Worm (Caenorhabditis elegans) whole organism, mixed stage, embryonic: ENCODE results near the gene F09F9.3.
A peak's percentile ranks its signal among the peaks of the same experiment; 100 is the strongest.

ENCODE experiments used
- M03D4.4 ChIP-seq: sonication (generic microtip); optimal IDR thresholded peaks from 2 replicates; lab custom pipeline; 2017; ENCODE audit warnings: mild to moderate bottlenecking, missing genetic modification characterization, missing compliant biosample characterization
- blmp-1 ChIP-seq: fragments of 150-350 bp; optimal IDR thresholded peaks from 2 replicates; lab custom pipeline; 2014; ENCODE audit warnings: missing biosample characterization, missing genetic modification characterization
- ceh-39 ChIP-seq: fragments of 150-350 bp; optimal IDR thresholded peaks from 2 replicates; lab custom pipeline; 2014; ENCODE audit warnings: missing biosample characterization, missing genetic modification characterization
- ceh-43 ChIP-seq: fragments of 200-800 bp; sonication (Bioruptor generic); optimal IDR thresholded peaks from 2 replicates; lab custom pipeline; 2018; ENCODE audit warnings: mild to moderate bottlenecking, missing genetic modification characterization, moderate library complexity, missing compliant biosample characterization
- ces-1 ChIP-seq: fragments of 150-350 bp; optimal IDR thresholded peaks from 2 replicates; lab custom pipeline; 2014; ENCODE audit warnings: missing biosample characterization, missing genetic modification reagents, missing genetic modification characterization
- cnd-1 ChIP-seq: fragments of 200-800 bp; sonication (Bioruptor generic); optimal IDR thresholded peaks from 2 replicates; lab custom pipeline; 2018; ENCODE audit warnings: mild to moderate bottlenecking, missing genetic modification characterization, missing compliant biosample characterization
- drap-1 ChIP-seq: fragments of 200-800 bp; sonication (Bioruptor generic); optimal IDR thresholded peaks from 3 replicates; lab custom pipeline; 2018; ENCODE audit warnings: mild to moderate bottlenecking, missing genetic modification characterization, missing compliant biosample characterization
- elt-1 ChIP-seq: sonication (generic microtip); optimal IDR thresholded peaks from 2 replicates; lab custom pipeline; 2017; ENCODE audit warnings: missing genetic modification characterization, mild to moderate bottlenecking, missing compliant biosample characterization, antibody characterized with exemption, moderate library complexity, borderline replicate concordance; ENCODE audit not compliant: insufficient read depth
- flh-1 ChIP-seq: fragments of 200-800 bp; sonication (Bioruptor generic); optimal IDR thresholded peaks from 2 replicates; lab custom pipeline; 2018; ENCODE audit warnings: mild to moderate bottlenecking, missing genetic modification characterization, moderate library complexity, missing compliant biosample characterization
- ham-2 ChIP-seq: fragments of 200-800 bp; sonication (Bioruptor generic); optimal IDR thresholded peaks from 2 replicates; lab custom pipeline; 2018; ENCODE audit warnings: mild to moderate bottlenecking, missing genetic modification characterization, missing compliant biosample characterization
- hlh-1 ChIP-seq: fragments of 150-350 bp; optimal IDR thresholded peaks from 2 replicates; lab custom pipeline; 2014; ENCODE audit warnings: missing biosample characterization, missing genetic modification reagents, missing genetic modification characterization
- lin-13 ChIP-seq: fragments of 150-350 bp; optimal IDR thresholded peaks from 2 replicates; lab custom pipeline; 2014; ENCODE audit warnings: missing biosample characterization, missing genetic modification characterization
- mab-5 ChIP-seq: fragments of 150-350 bp; optimal IDR thresholded peaks from 2 replicates; lab custom pipeline; 2014; ENCODE audit warnings: missing biosample characterization, missing genetic modification characterization
- mep-1 ChIP-seq: fragments of 150-350 bp; optimal IDR thresholded peaks from 2 replicates; lab custom pipeline; 2017; ENCODE audit warnings: missing biosample characterization, missing genetic modification reagents, missing genetic modification characterization, inconsistent platforms
- mls-2 ChIP-seq: sonication (generic microtip); optimal IDR thresholded peaks from 2 replicates; lab custom pipeline; 2016; ENCODE audit warnings: mild to moderate bottlenecking, missing genetic modification characterization, moderate library complexity, missing compliant biosample characterization
- nhr-12 ChIP-seq: fragments of 150-350 bp; optimal IDR thresholded peaks from 2 replicates; lab custom pipeline; 2014; ENCODE audit warnings: missing biosample characterization, missing genetic modification characterization
- nhr-2 ChIP-seq: fragments of 150-350 bp; optimal IDR thresholded peaks from 2 replicates; lab custom pipeline; 2014; ENCODE audit warnings: missing biosample characterization, missing genetic modification characterization
- nhr-28 ChIP-seq: fragments of 150-350 bp; optimal IDR thresholded peaks from 2 replicates; lab custom pipeline; 2014; ENCODE audit warnings: missing biosample characterization, missing genetic modification characterization
- nhr-76 ChIP-seq: sonication (generic microtip); optimal IDR thresholded peaks from 2 replicates; lab custom pipeline; 2017; ENCODE audit warnings: missing biosample characterization, missing genetic modification characterization
- pha-4 ChIP-seq: fragments of 150-350 bp; optimal IDR thresholded peaks from 2 replicates; lab custom pipeline; 2018; ENCODE audit warnings: missing biosample characterization, missing genetic modification reagents, missing genetic modification characterization
- sem-2 ChIP-seq: fragments of 200-800 bp; sonication (Bioruptor generic); optimal IDR thresholded peaks from 2 replicates; lab custom pipeline; 2018; ENCODE audit warnings: mild to moderate bottlenecking, missing genetic modification characterization, missing compliant biosample characterization
- sptf-1 ChIP-seq: sonication (generic microtip); optimal IDR thresholded peaks from 2 replicates; lab custom pipeline; 2017; ENCODE audit warnings: mild to moderate bottlenecking, missing genetic modification characterization, moderate library complexity, missing compliant biosample characterization
- unc-120 ChIP-seq: sonication (generic microtip); optimal IDR thresholded peaks from 2 replicates; lab custom pipeline; 2017; ENCODE audit warnings: missing genetic modification characterization, missing compliant biosample characterization; ENCODE audit not compliant: poor library complexity, severe bottlenecking
- unc-39 ChIP-seq: fragments of 150-350 bp; optimal IDR thresholded peaks from 2 replicates; lab custom pipeline; 2014; ENCODE audit warnings: missing biosample characterization, missing genetic modification characterization
- unc-62 ChIP-seq: fragments of 150-350 bp; optimal IDR thresholded peaks from 2 replicates; lab custom pipeline; 2014; ENCODE audit warnings: missing biosample characterization, missing genetic modification reagents, missing genetic modification characterization
- zip-8 ChIP-seq: fragments of 150-350 bp; optimal IDR thresholded peaks from 2 replicates; lab custom pipeline; 2014; ENCODE audit warnings: missing biosample characterization, missing genetic modification characterization
- ztf-11 ChIP-seq: fragments of 150-350 bp; optimal IDR thresholded peaks from 2 replicates; lab custom pipeline; 2014; ENCODE audit warnings: missing biosample characterization, missing genetic modification characterization

Gene F09F9.3

ce11 chrX:4120935-4121334 lies at the start of gene F09F9.3:
F09F9.3 (minus strand) TSS chrX:4121035.
- TF ChIP-seq nhr-28 (tag; lab: Kevin White, UChicago) (no peak), ham-2 (GFP tag; lab: Kevin White, UChicago) (no peak), M03D4.4 (tag; lab: Kevin White, UChicago) (no peak), nhr-76 (no peak)

- TF ChIP-seq flh-1 (GFP tag; lab: Kevin White, UChicago) (no peak), unc-62 (GFP tag; lab: Kevin White, UChicago) (no peak), unc-39 (no peak), ces-1 (GFP tag; lab: Kevin White, UChicago) (no peak), ceh-39 (tag; lab: Kevin White, UChicago) (no peak)
Measured at ce11 chrX:4167150-4167549, 46.3 kb upstream of the F09F9.3 start, which contains the start of gene ZK470.14. ZK470.14 (plus strand) TSS chrX:4167450.

ce11 chrX:4163391-4163790 lies 42.6 kb upstream of the F09F9.3 start, which contains the start of gene ZK470.1:
ZK470.1 (plus strand) TSS chrX:4163691.
- peak; percentile 47 for TF ChIP-seq ces-1 (GFP tag; lab: Kevin White, UChicago)
- no peak for TF ChIP-seq unc-120
- TF ChIP-seq, all 35 proteins: peak for 1

- TF ChIP-seq zip-8 (no peak), unc-62 (GFP tag; lab: Kevin White, UChicago) (no peak), nhr-12 (tag; lab: Kevin White, UChicago) (no peak), ceh-43 (GFP tag; lab: Kevin White, UChicago) (no peak), flh-1 (GFP tag; lab: Kevin White, UChicago) (no peak), cnd-1 (tag; lab: Kevin White, UChicago) (no peak), M03D4.4 (tag; lab: Kevin White, UChicago) (no peak), ces-1 (GFP tag; lab: Kevin White, UChicago) (no peak), nhr-76 (no peak), lin-13 (tag; lab: Kevin White, UChicago) (no peak), mab-5 (no peak), elt-1 (no peak), pha-4 (no peak), ztf-11 (tag; lab: Kevin White, UChicago) (no peak)
Measured at ce11 chrX:4161938-4162337, 41.1 kb upstream of the F09F9.3 start.

- no peak for TF ChIP-seq blmp-1 (tag; lab: Kevin White, UChicago)
Measured at ce11 chrX:4159929-4160328, 39.1 kb upstream of the F09F9.3 start.

- TF ChIP-seq sem-2 (GFP tag; lab: Kevin White, UChicago) (no peak), flh-1 (GFP tag; lab: Kevin White, UChicago) (no peak), nhr-2 (tag; lab: Kevin White, UChicago) (no peak), cnd-1 (tag; lab: Kevin White, UChicago) (no peak), ces-1 (GFP tag; lab: Kevin White, UChicago) (peak; percentile 90)
Measured at ce11 chrX:4159185-4159871, 38.5 kb upstream of the F09F9.3 start.

- TF ChIP-seq unc-62 (GFP tag; lab: Kevin White, UChicago) (peak; percentile 95), blmp-1 (tag; lab: Kevin White, UChicago) (no peak), nhr-2 (tag; lab: Kevin White, UChicago) (peak; percentile 16), pha-4 (no peak), hlh-1 (peak; percentile 89), nhr-12 (tag; lab: Kevin White, UChicago) (no peak), mep-1 (tag; lab: Kevin White, UChicago) (no peak), sptf-1 (tag; lab: Kevin White, UChicago) (no peak), unc-120 (peak; percentile 29), mls-2 (tag; lab: Kevin White, UChicago) (peak; percentile 5), flh-1 (GFP tag; lab: Kevin White, UChicago) (no peak), ces-1 (GFP tag; lab: Kevin White, UChicago) (peak; percentile 30), drap-1 (peak; percentile 32)
Measured at ce11 chrX:4157896-4158295, 37.1 kb upstream of the F09F9.3 start.
